Fruit fly (Drosophila melanogaster): Measurements from ENCODE around the gene CG5890.
A peak's percentile ranks its signal among the peaks of the same experiment; 100 is the strongest.

CG5890 gene

dm6 chr3R:25883877-25884276 is 27.9 kb downstream of the CG5890 start:
- TF ChIP-seq sr (GFP tag; IDR thresholded peaks at IDR 0.05) (0 out of 3 replicates have a peak, but pooled peaks have one; percentile 17), Oaz (GFP tag; IDR thresholded peaks at IDR 0.05) (no peak), CG10321 (GFP tag; IDR thresholded peaks at IDR 0.05) (peak; percentile 34; the same call in 1 of the 2 replicates), CG3838 (GFP tag; optimal IDR thresholded peaks at IDR 0.05) (peak; percentile 77), kni (GFP tag; optimal IDR thresholded peaks at IDR 0.05) (peak; percentile 80), CG4360 (GFP tag; IDR thresholded peaks at IDR 0.05) (peak; percentile 82), CG12391 (tag; optimal IDR thresholded peaks at IDR 0.05) (no peak), Elba2 (GFP tag; optimal IDR thresholded peaks at IDR 0.05) (peak; percentile 99), pros (GFP tag; optimal IDR thresholded peaks at IDR 0.05) (peak; percentile 11), cwo (GFP tag; optimal IDR thresholded peaks at IDR 0.05) (no peak), chinmo (GFP tag; IDR thresholded peaks at IDR 0.05; ENCODE audit: partially characterized antibody) (0 out of 4 replicates have a peak, but pooled peaks have one; percentile 54), cg (GFP tag; optimal IDR thresholded peaks at IDR 0.05) (peak; percentile 73)

DNA sequence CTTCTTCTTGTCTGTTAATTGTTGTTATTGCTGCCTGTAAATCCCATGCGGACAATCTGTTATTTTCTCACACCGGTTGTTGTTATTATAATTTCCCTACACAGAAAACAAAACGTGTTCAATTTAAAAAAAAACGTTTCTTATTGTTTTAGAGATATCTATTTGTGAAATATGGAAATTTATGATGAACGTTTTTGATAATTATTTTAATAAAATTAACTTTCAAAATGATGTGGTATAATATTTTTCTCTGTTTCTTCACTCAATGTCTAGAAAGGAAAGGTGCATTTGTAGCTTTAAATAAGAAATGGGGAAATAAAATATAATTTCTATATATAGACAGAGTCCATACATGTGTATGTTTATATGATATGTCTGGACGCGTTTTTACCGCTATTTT is 28.3 kb downstream of the CG5890 start:
- no peak for TF ChIP-seq bigmax (GFP tag; optimal IDR thresholded peaks at IDR 0.05)
- TF ChIP-seq eyg (GFP tag; optimal IDR thresholded peaks at IDR 0.05): no peak
- peak; percentile 27; the same call in 1 of the 2 replicates for TF ChIP-seq esg (GFP tag; conservative IDR thresholded peaks at IDR 0.05)
- TF ChIP-seq scrt (GFP tag; optimal IDR thresholded peaks at IDR 0.05): peak; percentile 10
- TF ChIP-seq stwl (tag; optimal IDR thresholded peaks at IDR 0.05): no peak
- no peak for TF ChIP-seq tio (GFP tag; optimal IDR thresholded peaks at IDR 0.05)
- no peak for TF ChIP-seq gsb (GFP tag; IDR thresholded peaks at IDR 0.05)
- TF ChIP-seq H2.0 (GFP tag; IDR thresholded peaks at IDR 0.05): peak; percentile 38; the same call in 1 of the 2 replicates
- no peak for TF ChIP-seq ERR (GFP tag; optimal IDR thresholded peaks at IDR 0.05)
- no peak for TF ChIP-seq CG11085 (GFP tag; IDR thresholded peaks at IDR 0.05)
- TF ChIP-seq vnd (GFP tag; IDR thresholded peaks at IDR 0.05; ENCODE audit: partially characterized antibody): no peak
- TF ChIP-seq HmgZ (tag; optimal IDR thresholded peaks at IDR 0.05): no peak
- no peak for TF ChIP-seq NFAT (GFP tag; IDR thresholded peaks at IDR 0.05)
- TF ChIP-seq bowl (GFP tag; IDR thresholded peaks at IDR 0.05): no peak
- TF ChIP-seq CG10321 (GFP tag; IDR thresholded peaks at IDR 0.05): 0 out of 2 replicates have a peak, but pooled peaks have one; percentile 9
- TF ChIP-seq CG6813 (GFP tag; optimal IDR thresholded peaks at IDR 0.05): no peak
- TF ChIP-seq Drgx (GFP tag; IDR thresholded peaks at IDR 0.05): peak; percentile 58; the same call in 1 of the 2 replicates
- no peak for TF ChIP-seq CG12236 (GFP tag; optimal IDR thresholded peaks at IDR 0.05)
- TF ChIP-seq CG4424 (GFP tag; optimal IDR thresholded peaks at IDR 0.05): peak; percentile 72
- TF ChIP-seq her (GFP tag; optimal IDR thresholded peaks at IDR 0.05): no peak
- peak; percentile 42 for TF ChIP-seq bcd (GFP tag; optimal IDR thresholded peaks at IDR 0.05)
- peak; percentile 19 for TF ChIP-seq CG12299 (tag; optimal IDR thresholded peaks at IDR 0.05)
- no peak for TF ChIP-seq ac (GFP tag; optimal IDR thresholded peaks at IDR 0.05)
- TF ChIP-seq amos (GFP tag; IDR thresholded peaks at IDR 0.05; ENCODE audit: partially characterized antibody): no peak
- TF ChIP-seq Awh (GFP tag; IDR thresholded peaks at IDR 0.05): peak; percentile 57
- no peak for TF ChIP-seq zen2 (GFP tag; IDR thresholded peaks at IDR 0.05; ENCODE audit: partially characterized antibody)
- no peak for TF ChIP-seq lov (optimal IDR thresholded peaks at IDR 0.05)
- TF ChIP-seq lov (GFP tag; IDR thresholded peaks at IDR 0.05): 0 out of 3 replicates have a peak, but pooled peaks have one; percentile 12
- TF ChIP-seq sob (GFP tag; IDR thresholded peaks at IDR 0.05): no peak
- no peak for TF ChIP-seq slp2 (GFP tag; optimal IDR thresholded peaks at IDR 0.05)
- no peak for TF ChIP-seq Dad (GFP tag; optimal IDR thresholded peaks at IDR 0.05)
- TF ChIP-seq onecut (GFP tag; IDR thresholded peaks at IDR 0.05): no peak
- TF ChIP-seq Pdp1 (GFP tag; optimal IDR thresholded peaks at IDR 0.05): peak in 1 of 2 experiments; percentile 2
- TF ChIP-seq CG17568 (GFP tag; optimal IDR thresholded peaks at IDR 0.05): no peak
- TF ChIP-seq so (GFP tag; IDR thresholded peaks at IDR 0.05): no peak
- peak in 1 of 2 experiments; percentile 79 for TF ChIP-seq Hr51 (GFP tag; optimal IDR thresholded peaks at IDR 0.05)
- no peak for TF ChIP-seq shn (GFP tag; optimal IDR thresholded peaks at IDR 0.05)
- no peak for TF ChIP-seq CG10543 (GFP tag; optimal IDR thresholded peaks at IDR 0.05)
- TF ChIP-seq D19B (GFP tag; optimal IDR thresholded peaks at IDR 0.05): no peak
